Fruit fly (Drosophila melanogaster): ENCODE measurements around the gene Npc2h.

Gene Npc2h

DNA sequence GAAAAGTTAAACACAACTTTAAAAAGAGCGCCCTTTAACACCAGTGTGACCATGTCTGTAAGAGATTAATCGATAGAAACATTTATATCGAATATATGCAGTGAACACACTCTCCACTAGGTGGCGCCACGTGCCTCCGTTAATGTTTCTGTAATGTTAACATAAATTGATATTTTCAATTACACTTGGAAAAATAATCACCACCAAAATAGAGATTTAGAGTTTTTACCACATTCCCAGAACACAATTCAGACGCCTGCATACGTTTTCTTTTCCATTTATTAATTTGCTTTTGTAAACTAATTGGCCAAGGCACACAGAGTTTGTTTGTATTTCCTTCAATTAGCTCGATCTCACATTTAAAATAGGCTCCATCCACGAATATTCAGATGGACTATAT, 43.3 kb upstream of the Npc2h start (continued):
- TF ChIP-seq Spps (tag; optimal IDR thresholded peaks at IDR 0.05) (no peak), CG10147 (GFP tag; optimal IDR thresholded peaks at IDR 0.05) (no peak), aop (GFP tag; IDR thresholded peaks at IDR 0.05) (no peak), CG31388 (GFP tag; optimal IDR thresholded peaks at IDR 0.05) (no peak), Scr (GFP tag; IDR thresholded peaks at IDR 0.05; ENCODE audit: partially characterized antibody) (peak; percentile 66), kay (GFP tag; optimal IDR thresholded peaks at IDR 0.05) (no peak), Dad (GFP tag; optimal IDR thresholded peaks at IDR 0.05) (peak; percentile 52), dati (GFP tag; IDR thresholded peaks at IDR 0.05) (peak; percentile 55), CG2116 (GFP tag; optimal IDR thresholded peaks at IDR 0.05) (peak; percentile 31), CG32532 (GFP tag; IDR thresholded peaks at IDR 0.05) (peak; percentile 78), CG8089 (GFP tag; optimal IDR thresholded peaks at IDR 0.05) (no peak), Lhr (GFP tag; optimal IDR thresholded peaks at IDR 0.05) (no peak), CG17612 (GFP tag; IDR thresholded peaks at IDR 0.05) (no peak), stwl (tag; optimal IDR thresholded peaks at IDR 0.05) (peak; percentile 92), CG1832 (GFP tag; optimal IDR thresholded peaks at IDR 0.05) (no peak), pfk (GFP tag; optimal IDR thresholded peaks at IDR 0.05) (no peak), CG4424 (GFP tag; optimal IDR thresholded peaks at IDR 0.05) (peak; percentile 32), kah (GFP tag; optimal IDR thresholded peaks at IDR 0.05) (no peak), CG13287 (GFP tag; IDR thresholded peaks at IDR 0.05; ENCODE audit: partially characterized antibody) (peak; percentile 67), maf-S (GFP tag; optimal IDR thresholded peaks at IDR 0.05) (peak; percentile 25), ssp (GFP tag; IDR thresholded peaks at IDR 0.05) (peak; percentile 54), pum (GFP tag; optimal IDR thresholded peaks at IDR 0.05) (no peak), fd96Cb (tag; optimal IDR thresholded peaks at IDR 0.05) (no peak), repo (GFP tag; optimal IDR thresholded peaks at IDR 0.05) (no peak), CG1529 (GFP tag; optimal IDR thresholded peaks at IDR 0.05) (no peak), MBD-R2 (GFP tag; IDR thresholded peaks at IDR 0.05) (peak; percentile 56), CG11247 (GFP tag; IDR thresholded peaks at IDR 0.05) (peak; percentile 63), her (GFP tag; optimal IDR thresholded peaks at IDR 0.05) (peak; percentile 16), CG2678 (tag; optimal IDR thresholded peaks at IDR 0.05) (peak; percentile 17), da (GFP tag; optimal IDR thresholded peaks at IDR 0.05) (no peak), Dll (GFP tag; IDR thresholded peaks at IDR 0.05; ENCODE audit: partially characterized antibody) (peak; percentile 51; the same call in 2 of the 4 replicates), Fer1 (GFP tag; optimal IDR thresholded peaks at IDR 0.05) (peak; percentile 42), scrt (GFP tag; optimal IDR thresholded peaks at IDR 0.05) (no peak), Doc3 (GFP tag; IDR thresholded peaks at IDR 0.05; ENCODE audit: partially characterized antibody) (0 out of 3 replicates have a peak, but pooled peaks have one; percentile 8), GATAe (GFP tag; conservative IDR thresholded peaks at IDR 0.05) (no peak), Trl (optimal IDR thresholded peaks at IDR 0.05) (no peak), Trl (GFP tag; optimal IDR thresholded peaks at IDR 0.05) (peak; percentile 39), slou (GFP tag; optimal IDR thresholded peaks at IDR 0.05) (no peak), CHES-1-like (GFP tag; optimal IDR thresholded peaks at IDR 0.05) (peak; percentile 13), bab2 (GFP tag; optimal IDR thresholded peaks at IDR 0.05) (no peak), CG17186 (GFP tag; optimal IDR thresholded peaks at IDR 0.05) (no peak), CG34376 (GFP tag; optimal IDR thresholded peaks at IDR 0.05) (no peak), Deaf1 (tag; optimal IDR thresholded peaks at IDR 0.05) (no peak), CG4360 (GFP tag; IDR thresholded peaks at IDR 0.05) (no peak), CG10654 (GFP tag; optimal IDR thresholded peaks at IDR 0.05) (no peak), PHDP (tag; optimal IDR thresholded peaks at IDR 0.05) (no peak), jing (GFP tag; optimal IDR thresholded peaks at IDR 0.05) (no peak), CG6272 (GFP tag; IDR thresholded peaks at IDR 0.05) (no peak), pros (GFP tag; optimal IDR thresholded peaks at IDR 0.05) (no peak), caup (GFP tag; optimal IDR thresholded peaks at IDR 0.05; ENCODE audit: severe bottlenecking) (no peak), CG10959 (GFP tag; IDR thresholded peaks at IDR 0.05) (no peak), Xrp1 (GFP tag; IDR thresholded peaks at IDR 0.05) (peak; percentile 83)

All from whole organism, embryonic.